Worm (Caenorhabditis elegans): ENCODE data around the gene F55C5.10.

Gene F55C5.10

ce11 chrV:12288577-12288976 is 5.3 kb downstream of the F55C5.10 start, which contains the start of gene rskd-1:
rskd-1 (minus strand) TSS chrV:12288615.
- TF ChIP-seq cog-1 (tag; optimal IDR thresholded peaks at IDR 0.05) (no peak), ztf-29 (GFP tag; IDR thresholded peaks at IDR 0.05) (no peak), tab-1 (GFP tag; IDR thresholded peaks at IDR 0.05) (no peak), klf-2 (GFP tag; conservative IDR thresholded peaks at IDR 0.05) (no peak), flt-1 (GFP tag; IDR thresholded peaks at IDR 0.05) (no peak), ref-1 (GFP tag; conservative IDR thresholded peaks at IDR 0.05) (no peak), med-1 (GFP tag; optimal IDR thresholded peaks at IDR 0.05; ENCODE audit: insufficient read depth) (no peak), ztf-23 (GFP tag; IDR thresholded peaks at IDR 0.05) (no peak), T22C8.4 (GFP tag; IDR thresholded peaks at IDR 0.05) (no peak)

- TF ChIP-seq tab-1 (GFP tag; IDR thresholded peaks at IDR 0.05), result peak; percentile 67; the same call in 1 of the 2 replicates
- TF ChIP-seq klf-2 (GFP tag; conservative IDR thresholded peaks at IDR 0.05), result 0 out of 2 replicates have a peak, but pooled peaks have one; percentile 48
- TF ChIP-seq ztf-29 (GFP tag; IDR thresholded peaks at IDR 0.05), result 0 out of 2 replicates have a peak, but pooled peaks have one; percentile 19
- no peak for TF ChIP-seq ref-1 (GFP tag; conservative IDR thresholded peaks at IDR 0.05)
- peak; percentile 49 for TF ChIP-seq med-1 (GFP tag; optimal IDR thresholded peaks at IDR 0.05; ENCODE audit: insufficient read depth)
- peak; percentile 87 for TF ChIP-seq flt-1 (GFP tag; IDR thresholded peaks at IDR 0.05)
- TF ChIP-seq T22C8.4 (GFP tag; IDR thresholded peaks at IDR 0.05), result no peak
- peak; percentile 79 for TF ChIP-seq cog-1 (tag; optimal IDR thresholded peaks at IDR 0.05)
- peak; percentile 83 for TF ChIP-seq ztf-23 (GFP tag; IDR thresholded peaks at IDR 0.05)
These were observed 8.3 kb downstream of the F55C5.10 start, which contains the start of the genes srpa-68 and srh-16 for ce11 chrV:12291587-12291986. srpa-68 (minus strand) TSS chrV:12291658. srh-16 (plus strand) TSS chrV:12291861.

ce11 chrV:12294091-12294490 is 10.8 kb downstream of the F55C5.10 start:
- TF ChIP-seq flt-1 (GFP tag; IDR thresholded peaks at IDR 0.05), result no peak
- TF ChIP-seq tab-1 (GFP tag; IDR thresholded peaks at IDR 0.05), result no peak
- TF ChIP-seq klf-2 (GFP tag; conservative IDR thresholded peaks at IDR 0.05), result no peak
- TF ChIP-seq cog-1 (tag; optimal IDR thresholded peaks at IDR 0.05), result no peak
- no peak for TF ChIP-seq ztf-23 (GFP tag; IDR thresholded peaks at IDR 0.05)
- TF ChIP-seq med-1 (GFP tag; optimal IDR thresholded peaks at IDR 0.05; ENCODE audit: insufficient read depth), result no peak
- TF ChIP-seq ref-1 (GFP tag; conservative IDR thresholded peaks at IDR 0.05), result no peak
- TF ChIP-seq ztf-29 (GFP tag; IDR thresholded peaks at IDR 0.05), result no peak
- no peak for TF ChIP-seq T22C8.4 (GFP tag; IDR thresholded peaks at IDR 0.05)

ce11 chrV:12295015-12295414 is 11.7 kb downstream of the F55C5.10 start:
- no peak for TF ChIP-seq ref-1 (GFP tag; conservative IDR thresholded peaks at IDR 0.05)
- no peak for TF ChIP-seq klf-2 (GFP tag; conservative IDR thresholded peaks at IDR 0.05)
- no peak for TF ChIP-seq tab-1 (GFP tag; IDR thresholded peaks at IDR 0.05)
- TF ChIP-seq T22C8.4 (GFP tag; IDR thresholded peaks at IDR 0.05), result no peak
- TF ChIP-seq med-1 (GFP tag; optimal IDR thresholded peaks at IDR 0.05; ENCODE audit: insufficient read depth), result no peak
- no peak for TF ChIP-seq ztf-23 (GFP tag; IDR thresholded peaks at IDR 0.05)
- no peak for TF ChIP-seq cog-1 (tag; optimal IDR thresholded peaks at IDR 0.05)
- TF ChIP-seq ztf-29 (GFP tag; IDR thresholded peaks at IDR 0.05), result no peak

ce11 chrV:12295520-12295919 is 12.2 kb downstream of the F55C5.10 start:
- no peak for TF ChIP-seq T22C8.4 (GFP tag; IDR thresholded peaks at IDR 0.05)
- TF ChIP-seq ztf-23 (GFP tag; IDR thresholded peaks at IDR 0.05), result no peak
- no peak for TF ChIP-seq flt-1 (GFP tag; IDR thresholded peaks at IDR 0.05)
- TF ChIP-seq cog-1 (tag; optimal IDR thresholded peaks at IDR 0.05), result no peak
- TF ChIP-seq tab-1 (GFP tag; IDR thresholded peaks at IDR 0.05), result no peak
- TF ChIP-seq med-1 (GFP tag; optimal IDR thresholded peaks at IDR 0.05; ENCODE audit: insufficient read depth), result no peak
- TF ChIP-seq ztf-29 (GFP tag; IDR thresholded peaks at IDR 0.05), result no peak
- no peak for TF ChIP-seq ref-1 (GFP tag; conservative IDR thresholded peaks at IDR 0.05)
- no peak for TF ChIP-seq klf-2 (GFP tag; conservative IDR thresholded peaks at IDR 0.05)

ce11 chrV:12296122-12296521 is 12.8 kb downstream of the F55C5.10 start:
- TF ChIP-seq cog-1 (tag; optimal IDR thresholded peaks at IDR 0.05) (no peak), ztf-29 (GFP tag; IDR thresholded peaks at IDR 0.05) (no peak), T22C8.4 (GFP tag; IDR thresholded peaks at IDR 0.05) (no peak), flt-1 (GFP tag; IDR thresholded peaks at IDR 0.05) (no peak), med-1 (GFP tag; optimal IDR thresholded peaks at IDR 0.05; ENCODE audit: insufficient read depth) (no peak), ref-1 (GFP tag; conservative IDR thresholded peaks at IDR 0.05) (no peak), tab-1 (GFP tag; IDR thresholded peaks at IDR 0.05) (no peak), ztf-23 (GFP tag; IDR thresholded peaks at IDR 0.05) (no peak)

ce11 chrV:12296794-12297193 is 13.5 kb downstream of the F55C5.10 start:
- TF ChIP-seq ref-1 (GFP tag; conservative IDR thresholded peaks at IDR 0.05) (no peak), ztf-23 (GFP tag; IDR thresholded peaks at IDR 0.05) (no peak), med-1 (GFP tag; optimal IDR thresholded peaks at IDR 0.05; ENCODE audit: insufficient read depth) (no peak), flt-1 (GFP tag; IDR thresholded peaks at IDR 0.05) (no peak), cog-1 (tag; optimal IDR thresholded peaks at IDR 0.05) (no peak), T22C8.4 (GFP tag; IDR thresholded peaks at IDR 0.05) (no peak), ztf-29 (GFP tag; IDR thresholded peaks at IDR 0.05) (no peak), tab-1 (GFP tag; IDR thresholded peaks at IDR 0.05) (no peak), klf-2 (GFP tag; conservative IDR thresholded peaks at IDR 0.05) (no peak)

- no peak for TF ChIP-seq med-1 (GFP tag; optimal IDR thresholded peaks at IDR 0.05; ENCODE audit: insufficient read depth)
- TF ChIP-seq ztf-23 (GFP tag; IDR thresholded peaks at IDR 0.05), result no peak
- no peak for TF ChIP-seq ref-1 (GFP tag; conservative IDR thresholded peaks at IDR 0.05)
These were observed 14.9 kb downstream of the F55C5.10 start for ce11 chrV:12298184-12298583.

ce11 chrV:12299244-12299766 is 16.0 kb downstream of the F55C5.10 start:
- TF ChIP-seq flt-1 (GFP tag; IDR thresholded peaks at IDR 0.05) (no peak), cog-1 (tag; optimal IDR thresholded peaks at IDR 0.05) (no peak), ref-1 (GFP tag; conservative IDR thresholded peaks at IDR 0.05) (no peak), ztf-29 (GFP tag; IDR thresholded peaks at IDR 0.05) (no peak), ztf-23 (GFP tag; IDR thresholded peaks at IDR 0.05) (no peak), klf-2 (GFP tag; conservative IDR thresholded peaks at IDR 0.05) (no peak), T22C8.4 (GFP tag; IDR thresholded peaks at IDR 0.05) (no peak), tab-1 (GFP tag; IDR thresholded peaks at IDR 0.05) (no peak), med-1 (GFP tag; optimal IDR thresholded peaks at IDR 0.05; ENCODE audit: insufficient read depth) (no peak)

All from whole organism, midembryonic.